Worm (Caenorhabditis elegans) whole organism, L3 larva: ENCODE results near the gene him-14.

Source experiments
- R02D3.7 ChIP-seq: fragments of 150-350 bp; optimal IDR thresholded peaks from 2 replicates; lab custom pipeline; 2014; ENCODE audit warnings: missing biosample characterization, missing genetic modification characterization
- ceh-28 ChIP-seq: fragments of 150-350 bp; optimal IDR thresholded peaks from 2 replicates; lab custom pipeline; 2014; ENCODE audit warnings: missing biosample characterization, missing genetic modification reagents, missing genetic modification characterization
- elt-2 ChIP-seq: sonication (generic microtip); optimal IDR thresholded peaks from 2 replicates; lab custom pipeline; 2016; ENCODE audit warnings: missing genetic modification reagents, mild to moderate bottlenecking, missing genetic modification characterization, missing compliant biosample characterization
- fkh-10 ChIP-seq: sonication (generic microtip); optimal IDR thresholded peaks from 2 replicates; lab custom pipeline; 2017; ENCODE audit warnings: missing biosample characterization, missing genetic modification reagents, missing genetic modification characterization
- hmg-11 ChIP-seq: sonication (generic microtip); optimal IDR thresholded peaks from 2 replicates; lab custom pipeline; 2016; ENCODE audit warnings: missing genetic modification characterization, missing compliant biosample characterization
- jun-1 ChIP-seq: fragments of 150-350 bp; optimal IDR thresholded peaks from 2 replicates; lab custom pipeline; 2014; ENCODE audit warnings: missing biosample characterization, missing genetic modification reagents, missing genetic modification characterization
- lin-15B ChIP-seq: fragments of 150-350 bp; optimal IDR thresholded peaks from 2 replicates; lab custom pipeline; 2014; ENCODE audit warnings: missing biosample characterization, missing genetic modification characterization
- mdl-1 ChIP-seq: fragments of 150-350 bp; optimal IDR thresholded peaks from 2 replicates; lab custom pipeline; 2014; ENCODE audit warnings: missing biosample characterization, missing genetic modification characterization
- mml-1 ChIP-seq: fragments of 150-350 bp; sonication (generic microtip); optimal IDR thresholded peaks from 3 replicates; lab custom pipeline; 2014; ENCODE audit warnings: missing biosample characterization, missing genetic modification characterization
- nfya-1 ChIP-seq: sonication (generic microtip); optimal IDR thresholded peaks from 2 replicates; lab custom pipeline; 2017; ENCODE audit warnings: missing genetic modification characterization, mild to moderate bottlenecking, missing compliant biosample characterization, antibody characterized with exemption, moderate library complexity; ENCODE audit not compliant: insufficient read depth
- nhr-23 ChIP-seq: fragments of 150-350 bp; optimal IDR thresholded peaks from 2 replicates; lab custom pipeline; 2014; ENCODE audit warnings: missing biosample characterization, missing genetic modification reagents, missing genetic modification characterization
- nhr-25 ChIP-seq: sonication (generic microtip); optimal IDR thresholded peaks from 2 replicates; lab custom pipeline; 2017; ENCODE audit warnings: missing biosample characterization, missing genetic modification characterization
- pha-4 ChIP-seq: fragments of 150-350 bp; optimal IDR thresholded peaks from 2 replicates; lab custom pipeline; 2014; ENCODE audit warnings: missing biosample characterization, missing genetic modification reagents, missing genetic modification characterization
- pqm-1 ChIP-seq: fragments of 150-350 bp; optimal IDR thresholded peaks from 2 replicates; lab custom pipeline; 2017; ENCODE audit warnings: missing biosample characterization, missing genetic modification characterization, inconsistent platforms
- snpc-4 ChIP-seq: fragments of 150-350 bp; optimal IDR thresholded peaks from 2 replicates; lab custom pipeline; 2014; ENCODE audit warnings: missing biosample characterization, missing genetic modification characterization
- tbx-2 ChIP-seq: sonication (generic microtip); optimal IDR thresholded peaks from 2 replicates; lab custom pipeline; 2016; ENCODE audit warnings: mild to moderate bottlenecking, missing genetic modification characterization, missing compliant biosample characterization
- unc-62 ChIP-seq: fragments of 150-350 bp; sonication (generic microtip); optimal IDR thresholded peaks from 4 replicates; lab custom pipeline; 2014; ENCODE audit warnings: missing biosample characterization, missing genetic modification reagents, missing genetic modification characterization

him-14 gene

ce11 chrII:7022370-7023001 lies 47.3 kb downstream of the him-14 start, which contains the start of the genes lst-6 and lst-5:
Gene lst-6 (minus strand): TSS chrII:7022509.
Gene lst-5 (plus strand): TSS chrII:7022913.
- TF ChIP-seq mdl-1 (tag; lab: Kevin White, UChicago): no peak
- TF ChIP-seq tbx-2 (tag; lab: Kevin White, UChicago): no peak
- TF ChIP-seq pqm-1 (tag; lab: Kevin White, UChicago): peak; percentile 30
- peak; percentile 27 for TF ChIP-seq snpc-4
- TF ChIP-seq lin-15B: peak; percentile 72
- peak; percentile 76 for TF ChIP-seq pha-4 (tag; lab: Kevin White, UChicago)
- no peak for TF ChIP-seq R02D3.7 (tag; lab: Kevin White, UChicago)
- TF ChIP-seq nhr-25 (tag; lab: Kevin White, UChicago): no peak
- TF ChIP-seq ceh-28 (tag; lab: Kevin White, UChicago): peak; percentile 34
- no peak for TF ChIP-seq mml-1 (tag; lab: Kevin White, UChicago)
- TF ChIP-seq hmg-11 (tag; lab: Kevin White, UChicago): peak; percentile 79
- TF ChIP-seq elt-2 (tag; lab: Kevin White, UChicago): peak; percentile 94
- no peak for TF ChIP-seq unc-62 (GFP tag; lab: Kevin White, UChicago)
- TF ChIP-seq nhr-23 (tag; lab: Kevin White, UChicago): no peak
- TF ChIP-seq fkh-10 (GFP tag; lab: Kevin White, UChicago): peak; percentile 57
- TF ChIP-seq jun-1: peak; percentile 47
- peak; percentile 67 for TF ChIP-seq nfya-1 (tag; lab: Kevin White, UChicago)
